Fruit fly (Drosophila melanogaster) whole organism, embryonic: Measurements from ENCODE around the gene Jhbp2.

Experiments used
- Aef1 ChIP-seq: fragments of 200-800 bp; sonication (Bioruptor generic); IDR thresholded peaks from 3 replicates; pipeline ENCODE4 v1.3.6; 2022; ENCODE audit warnings: missing biosample characterization, missing genetic modification characterization
- Blimp-1 ChIP-seq: fragments of 200-800 bp; sonication (Bioruptor generic); optimal IDR thresholded peaks from 3 replicates; lab custom pipeline; 2018; ENCODE audit warnings: missing biosample characterization, missing genetic modification characterization, mild to moderate bottlenecking, moderate library complexity, missing genetic modification reagents
- BtbVII ChIP-seq: fragments of 200-800 bp; sonication (Bioruptor generic); optimal IDR thresholded peaks from 3 replicates; lab custom pipeline; 2017; ENCODE audit warnings: missing biosample characterization, mild to moderate bottlenecking, missing genetic modification characterization
- C15 ChIP-seq: fragments of 200-800 bp; sonication (Bioruptor generic); IDR thresholded peaks from 3 replicates; pipeline ENCODE4 v1.3.6; 2022; ENCODE audit warnings: missing biosample characterization, missing genetic modification characterization
- CG10543 ChIP-seq: fragments of 200-800 bp; sonication (Bioruptor generic); optimal IDR thresholded peaks from 3 replicates; lab custom pipeline; 2017; ENCODE audit warnings: missing biosample characterization, mild to moderate bottlenecking, missing genetic modification characterization, moderate library complexity
- CG11398 ChIP-seq: fragments of 200-800 bp; sonication (Bioruptor generic); optimal IDR thresholded peaks from 2 replicates; lab custom pipeline; 2016; ENCODE audit warnings: missing biosample characterization, missing genetic modification characterization
- CG14050 ChIP-seq: fragments of 200-800 bp; sonication (Bioruptor generic); IDR thresholded peaks from 3 replicates; pipeline ENCODE4 v1.3.6; 2022; ENCODE audit warnings: missing biosample characterization, missing genetic modification characterization
- CG14710 ChIP-seq: fragments of 200-800 bp; sonication (Bioruptor generic); optimal IDR thresholded peaks from 3 replicates; lab custom pipeline; 2019; ENCODE audit warnings: missing biosample characterization, mild to moderate bottlenecking, missing genetic modification characterization, moderate library complexity
- CG14860 ChIP-seq: fragments of 200-800 bp; sonication (Bioruptor generic); IDR thresholded peaks from 3 replicates; pipeline ENCODE4 v1.3.6; 2022; ENCODE audit warnings: missing biosample characterization, missing genetic modification characterization; ENCODE audit not compliant: partially characterized antibody
- CG16815 ChIP-seq: fragments of 200-800 bp; sonication (Bioruptor generic); optimal IDR thresholded peaks from 3 replicates; lab custom pipeline; 2017; ENCODE audit warnings: missing biosample characterization, mild to moderate bottlenecking, missing genetic modification characterization
- CG2116 ChIP-seq: fragments of 200-800 bp; sonication (Bioruptor generic); optimal IDR thresholded peaks from 3 replicates; lab custom pipeline; 2018; ENCODE audit warnings: missing biosample characterization, mild to moderate bottlenecking, missing genetic modification characterization
- CG2199 ChIP-seq: fragments of 200-800 bp; sonication (Bioruptor generic); IDR thresholded peaks from 3 replicates; pipeline ENCODE4 v1.3.6; 2022; ENCODE audit warnings: missing biosample characterization, missing genetic modification characterization
- CG2889 ChIP-seq: fragments of 200-800 bp; sonication (Bioruptor generic); IDR thresholded peaks from 3 replicates; pipeline ENCODE4 v1.3.6; 2022; ENCODE audit warnings: missing biosample characterization, missing genetic modification characterization
- CG30431 ChIP-seq: fragments of 200-800 bp; sonication (Bioruptor generic); optimal IDR thresholded peaks from 2 replicates; lab custom pipeline; 2017; ENCODE audit warnings: missing biosample characterization, missing genetic modification characterization
- CG34422 ChIP-seq: fragments of 200-800 bp; sonication (Bioruptor generic); IDR thresholded peaks from 3 replicates; pipeline ENCODE4 v1.3.6; 2022; ENCODE audit warnings: missing biosample characterization, missing genetic modification characterization
- CG3838 ChIP-seq: fragments of 200-800 bp; sonication (Bioruptor generic); optimal IDR thresholded peaks from 3 replicates; lab custom pipeline; 2016; ENCODE audit warnings: missing biosample characterization, missing genetic modification characterization
- CG43689 ChIP-seq: fragments of 200-800 bp; sonication (Bioruptor generic); IDR thresholded peaks from 2 replicates; pipeline ENCODE4 v1.3.6; 2022; ENCODE audit warnings: missing biosample characterization, missing genetic modification characterization
- CG4404 ChIP-seq: fragments of 200-800 bp; sonication (Bioruptor generic); IDR thresholded peaks from 2 replicates; pipeline ENCODE4 v1.3.6; 2022; ENCODE audit warnings: missing biosample characterization, missing genetic modification characterization
- CG4730 ChIP-seq: fragments of 200-800 bp; sonication (Bioruptor generic); IDR thresholded peaks from 2 replicates; pipeline ENCODE4 v1.3.6; 2022; ENCODE audit warnings: missing biosample characterization, missing genetic modification characterization
- CG6254 ChIP-seq: fragments of 200-800 bp; sonication (Bioruptor generic); optimal IDR thresholded peaks from 3 replicates; lab custom pipeline; 2017; ENCODE audit warnings: mild to moderate bottlenecking, missing biosample characterization, missing genetic modification reagents, missing genetic modification characterization
- CG6683 ChIP-seq: fragments of 200-800 bp; sonication (Bioruptor generic); optimal IDR thresholded peaks from 2 replicates; lab custom pipeline; 2017; ENCODE audit warnings: missing biosample characterization, mild to moderate bottlenecking, missing genetic modification characterization, missing genetic modification reagents
- CG6689 ChIP-seq: fragments of 200-800 bp; sonication (Bioruptor generic); IDR thresholded peaks from 2 replicates; pipeline ENCODE4 v1.3.6; 2022; ENCODE audit warnings: missing biosample characterization, missing genetic modification characterization
- CG7839 ChIP-seq: fragments of 200-800 bp; sonication (Bioruptor generic); optimal IDR thresholded peaks from 3 replicates; lab custom pipeline; 2018; ENCODE audit warnings: missing biosample characterization, mild to moderate bottlenecking, missing genetic modification characterization, moderate library complexity
- CG7963 ChIP-seq: fragments of 200-800 bp; sonication (Bioruptor generic); IDR thresholded peaks from 3 replicates; pipeline ENCODE4 v1.3.6; 2022; ENCODE audit warnings: missing biosample characterization, missing genetic modification characterization; ENCODE audit not compliant: partially characterized antibody
- CG8359 ChIP-seq: fragments of 200-800 bp; sonication (Bioruptor generic); optimal IDR thresholded peaks from 2 replicates; lab custom pipeline; 2017; ENCODE audit warnings: missing biosample characterization, mild to moderate bottlenecking, missing genetic modification characterization, borderline replicate concordance
- CG9727 ChIP-seq: fragments of 200-800 bp; sonication (Bioruptor generic); optimal IDR thresholded peaks from 3 replicates; lab custom pipeline; 2017; ENCODE audit warnings: missing biosample characterization, mild to moderate bottlenecking, missing genetic modification characterization
- Dip3 ChIP-seq: fragments of 200-800 bp; sonication (Bioruptor generic); optimal IDR thresholded peaks from 3 replicates; lab custom pipeline; 2016; ENCODE audit warnings: missing biosample characterization, missing genetic modification characterization
- Gsc ChIP-seq: fragments of 200-800 bp; sonication (Bioruptor generic); IDR thresholded peaks from 2 replicates; pipeline ENCODE4 v1.3.6; 2022; ENCODE audit warnings: missing biosample characterization, missing genetic modification characterization
- H2.0 ChIP-seq: fragments of 200-800 bp; sonication (Bioruptor generic); IDR thresholded peaks from 2 replicates; pipeline ENCODE4 v1.3.6; 2022; ENCODE audit warnings: missing biosample characterization, missing genetic modification characterization
- Lpt ChIP-seq: fragments of >200 bp; optimal IDR thresholded peaks from 2 replicates; lab custom pipeline; 2018; ENCODE audit warnings: missing biosample characterization, missing genetic modification characterization
- NK7.1 ChIP-seq: fragments of 200-800 bp; sonication (Bioruptor generic); optimal IDR thresholded peaks from 3 replicates; lab custom pipeline; 2016; ENCODE audit warnings: missing biosample characterization, missing genetic modification characterization
- Poxn ChIP-seq: fragments of 200-800 bp; sonication (Bioruptor generic); IDR thresholded peaks from 2 replicates; pipeline ENCODE4 v1.3.6; 2022; ENCODE audit warnings: missing biosample characterization, missing genetic modification characterization
- Rfx ChIP-seq: fragments of 200-800 bp; sonication (Bioruptor generic); IDR thresholded peaks from 2 replicates; pipeline ENCODE4 v1.3.6; 2022; ENCODE audit warnings: missing biosample characterization, missing genetic modification characterization
- Scr ChIP-seq: fragments of 200-800 bp; sonication (Bioruptor generic); IDR thresholded peaks from 2 replicates; pipeline ENCODE4 v1.3.6; 2022; ENCODE audit warnings: missing biosample characterization, missing genetic modification characterization; ENCODE audit not compliant: partially characterized antibody
- Sry-δ ChIP-seq: fragments of 200-800 bp; sonication (Bioruptor generic); optimal IDR thresholded peaks from 2 replicates; lab custom pipeline; 2016; ENCODE audit warnings: missing biosample characterization, missing genetic modification characterization
- Tbp ChIP-seq: fragments of >200 bp; optimal IDR thresholded peaks from 2 replicates; lab custom pipeline; 2018; ENCODE audit warnings: missing biosample characterization, missing genetic modification characterization
- Vsx1 ChIP-seq: fragments of 200-800 bp; sonication (Bioruptor generic); optimal IDR thresholded peaks from 2 replicates; lab custom pipeline; 2017; ENCODE audit warnings: missing biosample characterization, mild to moderate bottlenecking, missing genetic modification characterization, missing genetic modification reagents
- da ChIP-seq: fragments of 200-800 bp; sonication (Bioruptor generic); optimal IDR thresholded peaks from 2 replicates; lab custom pipeline; 2016; ENCODE audit warnings: missing biosample characterization, missing genetic modification characterization
- dmrt99B ChIP-seq: fragments of 200-800 bp; sonication (Bioruptor generic); optimal IDR thresholded peaks from 2 replicates; lab custom pipeline; 2018; ENCODE audit warnings: missing biosample characterization, mild to moderate bottlenecking, missing genetic modification characterization, moderate library complexity
- dpn ChIP-seq, 2 experiments: fragments of 200-800 bp; sonication (Bioruptor generic); optimal IDR thresholded peaks; 3 replicates each; lab custom pipeline; 2016; ENCODE audit warnings: missing biosample characterization in 2 of 2, missing genetic modification characterization in 2 of 2
- dysf ChIP-seq: fragments of 200-800 bp; sonication (Bioruptor generic); IDR thresholded peaks from 3 replicates; pipeline ENCODE4 v1.3.6; 2022; ENCODE audit warnings: missing biosample characterization, missing genetic modification characterization
- hbn ChIP-seq: fragments of 200-800 bp; sonication (Bioruptor generic); IDR thresholded peaks from 2 replicates; pipeline ENCODE4 v1.3.6; 2022; ENCODE audit warnings: missing biosample characterization, missing genetic modification characterization; ENCODE audit not compliant: partially characterized antibody
- jing ChIP-seq: fragments of 200-800 bp; sonication (Bioruptor generic); optimal IDR thresholded peaks from 2 replicates; lab custom pipeline; 2018; ENCODE audit warnings: missing biosample characterization, mild to moderate bottlenecking, missing genetic modification characterization
- prd ChIP-seq, 3 experiments: fragments of >200 bp in 2 of 3; fragments of 200-800 bp in 1 of 3; sonication (Bioruptor generic) in 1 of 3; optimal IDR thresholded peaks in 2 of 3; IDR thresholded peaks in 1 of 3; 2 replicates in 2 of 3; 3 replicates in 1 of 3; pipeline versions ENCODE4 v1.3.6 to Lab custom; 2017 to 2022; ENCODE audit warnings: missing biosample characterization in 1 of 3, missing genetic modification characterization in 1 of 3
- sens-2 ChIP-seq: fragments of 200-800 bp; sonication (Bioruptor generic); IDR thresholded peaks from 2 replicates; pipeline ENCODE4 v1.3.6; 2022; ENCODE audit warnings: missing biosample characterization, missing genetic modification characterization
- toy ChIP-seq: fragments of 200-800 bp; sonication (Bioruptor generic); IDR thresholded peaks from 2 replicates; pipeline ENCODE4 v1.3.6; 2022; ENCODE audit warnings: missing biosample characterization, missing genetic modification characterization
- trem ChIP-seq: fragments of 200-800 bp; optimal IDR thresholded peaks from 3 replicates; lab custom pipeline; 2019; ENCODE audit warnings: missing biosample characterization, mild to moderate bottlenecking, missing genetic modification characterization, moderate library complexity
- tx ChIP-seq: fragments of 200-800 bp; sonication (Bioruptor generic); optimal IDR thresholded peaks from 2 replicates; lab custom pipeline; 2016; ENCODE audit warnings: missing biosample characterization, missing genetic modification characterization
- unpg ChIP-seq: fragments of 200-800 bp; sonication (Bioruptor generic); optimal IDR thresholded peaks from 3 replicates; lab custom pipeline; 2018; ENCODE audit warnings: missing biosample characterization, mild to moderate bottlenecking, missing genetic modification characterization, moderate library complexity
- wor ChIP-seq: fragments of 200-800 bp; sonication (Bioruptor generic); IDR thresholded peaks from 2 replicates; pipeline ENCODE4 v1.3.6; 2022; ENCODE audit warnings: missing biosample characterization, missing genetic modification characterization

Gene Jhbp2

DNA sequence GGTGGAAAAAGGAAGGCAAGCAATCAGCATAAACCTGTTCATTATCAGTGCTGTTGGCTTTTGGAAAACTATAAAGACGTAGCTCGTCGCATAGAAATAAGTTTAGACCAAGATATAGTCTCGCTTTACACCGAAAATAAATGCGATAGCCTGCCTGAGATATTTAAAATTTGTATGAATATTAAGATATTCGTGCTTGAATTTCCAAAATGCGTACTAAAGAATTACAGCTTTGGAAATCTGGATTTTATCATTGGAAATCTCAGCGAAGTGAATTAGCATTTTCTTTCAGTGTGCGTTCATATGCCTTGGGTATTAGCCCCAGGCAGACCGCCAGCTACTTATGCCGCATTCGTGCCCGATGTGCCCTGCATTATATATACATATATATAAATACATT, 49.0 kb upstream of the Jhbp2 start (continued):
- peak; percentile 87 for TF ChIP-seq wor (GFP tag; lab: Robert Waterston, UW)
- no peak for TF ChIP-seq Lpt
- peak; percentile 89 for TF ChIP-seq CG6689 (GFP tag; lab: Robert Waterston, UW)
- peak; percentile 81 for TF ChIP-seq sens-2 (GFP tag; lab: Robert Waterston, UW)
- TF ChIP-seq CG10543 (GFP tag; lab: Kevin White, UChicago): peak; percentile 47
- TF ChIP-seq CG4404 (GFP tag; lab: Robert Waterston, UW): peak; percentile 60
- TF ChIP-seq Rfx: peak; percentile 88
- no peak for TF ChIP-seq CG14860 (GFP tag; lab: Robert Waterston, UW)
- TF ChIP-seq Poxn (GFP tag; lab: Robert Waterston, UW): no peak
- TF ChIP-seq BtbVII (GFP tag; lab: Kevin White, UChicago): peak; percentile 82
- peak; percentile 89 for TF ChIP-seq CG4730
- peak; percentile 55; the same call in 1 of the 2 replicates for TF ChIP-seq toy
- peak; percentile 87 for TF ChIP-seq jing (GFP tag; lab: Kevin White, UChicago)
- TF ChIP-seq Dip3 (GFP tag; lab: Kevin White, UChicago): peak; percentile 62
- peak; percentile 96 for TF ChIP-seq dmrt99B (tag; lab: Kevin White, UChicago)
- TF ChIP-seq CG6254: peak; percentile 90
- TF ChIP-seq CG14710: peak; percentile 89
- peak; percentile 67 for TF ChIP-seq CG3838 (GFP tag; lab: Kevin White, UChicago)
- TF ChIP-seq prd (optimal IDR thresholded peaks at IDR 0.05; lab: Kevin White, UChicago): no peak
- peak; percentile 92 for TF ChIP-seq prd (GFP tag; IDR thresholded peaks at IDR 0.05; lab: Robert Waterston, UW)
- no peak for TF ChIP-seq Tbp
- no peak for TF ChIP-seq CG7963
- TF ChIP-seq Sry-δ (GFP tag; lab: Kevin White, UChicago): peak; percentile 53
- peak; percentile 89 for TF ChIP-seq Aef1 (GFP tag; lab: Robert Waterston, UW)
- peak; percentile 87 for TF ChIP-seq CG30431 (GFP tag; lab: Kevin White, UChicago)
- TF ChIP-seq da (GFP tag; lab: Kevin White, UChicago): peak; percentile 75
- TF ChIP-seq CG7839 (tag; lab: Kevin White, UChicago): peak; percentile 94
- TF ChIP-seq CG14050 (GFP tag; lab: Robert Waterston, UW): peak; percentile 85
- TF ChIP-seq Blimp-1: peak; percentile 92
- no peak for TF ChIP-seq hbn (GFP tag; lab: Robert Waterston, UW)
- TF ChIP-seq dysf (GFP tag; lab: Robert Waterston, UW): peak; percentile 93
- peak; percentile 87 for TF ChIP-seq CG2889
- TF ChIP-seq tx (GFP tag; lab: Kevin White, UChicago): peak; percentile 69
- peak; percentile 52 for TF ChIP-seq CG2116 (GFP tag; lab: Kevin White, UChicago)
- TF ChIP-seq CG6683 (GFP tag; lab: Kevin White, UChicago): peak; percentile 62
- peak; percentile 92 for TF ChIP-seq CG34422 (GFP tag; lab: Robert Waterston, UW)
- peak; percentile 88 to 92 for TF ChIP-seq dpn (GFP tag; optimal IDR thresholded peaks at IDR 0.05; lab: Kevin White, UChicago)
- no peak; the same call in 1 of the 2 replicates for TF ChIP-seq Gsc (GFP tag; lab: Robert Waterston, UW)
- peak; percentile 73; the same call in 1 of the 2 replicates for TF ChIP-seq CG43689 (GFP tag; lab: Robert Waterston, UW)
- peak; percentile 76 for TF ChIP-seq trem (tag; lab: Kevin White, UChicago)
- TF ChIP-seq NK7.1 (GFP tag; lab: Kevin White, UChicago): peak; percentile 76
- TF ChIP-seq CG11398 (GFP tag; lab: Kevin White, UChicago): peak; percentile 86
- TF ChIP-seq Scr (GFP tag; lab: Robert Waterston, UW): no peak
- peak; percentile 94 for TF ChIP-seq unpg (GFP tag; lab: Kevin White, UChicago)
- TF ChIP-seq Vsx1 (GFP tag; lab: Kevin White, UChicago): peak; percentile 90
- TF ChIP-seq C15: peak; percentile 11; the same call in 1 of the 3 replicates
- peak; percentile 84 for TF ChIP-seq CG9727 (GFP tag; lab: Kevin White, UChicago)
- TF ChIP-seq H2.0 (GFP tag; lab: Robert Waterston, UW): peak; percentile 91
- TF ChIP-seq CG2199: peak; percentile 89; the same call in 1 of the 3 replicates
- peak; percentile 82 for TF ChIP-seq CG8359 (GFP tag; lab: Kevin White, UChicago)
- peak; percentile 74 for TF ChIP-seq CG16815 (GFP tag; lab: Kevin White, UChicago)
